Worm (Caenorhabditis elegans) whole organism, midembryonic: ENCODE data around the gene C01B10.9.
"Not testable (repeated sequence)": the region's sequence is repeated elsewhere in the genome, so short reads cannot be mapped to it uniquely, and the experiment has no call there.

Source experiments
- T22C8.4 ChIP-seq: fragments of 200-800 bp; sonication (Bioruptor generic); IDR thresholded peaks from 2 replicates; pipeline ENCODE4 v1.3.6; 2022; ENCODE audit warnings: missing genetic modification characterization, missing compliant biosample characterization
- cog-1 ChIP-seq: sonication (generic microtip); optimal IDR thresholded peaks from 2 replicates; lab custom pipeline; 2016; ENCODE audit warnings: missing genetic modification characterization, missing compliant biosample characterization
- flt-1 ChIP-seq: fragments of 200-800 bp; sonication (Bioruptor generic); IDR thresholded peaks from 2 replicates; pipeline ENCODE4 v1.3.6; 2022; ENCODE audit warnings: missing genetic modification characterization, missing compliant biosample characterization
- klf-2 ChIP-seq: fragments of 200-800 bp; sonication (Bioruptor generic); conservative IDR thresholded peaks from 2 replicates; pipeline ENCODE4 v1.3.6; 2022; ENCODE audit warnings: missing genetic modification reagents, missing genetic modification characterization, missing compliant biosample characterization
- med-1 ChIP-seq: sonication (generic microtip); optimal IDR thresholded peaks from 2 replicates; lab custom pipeline; 2017; ENCODE audit warnings: missing genetic modification characterization, mild to moderate bottlenecking, missing compliant biosample characterization, antibody characterized with exemption, missing genetic modification reagents; ENCODE audit not compliant: insufficient read depth
- ref-1 ChIP-seq: fragments of 200-800 bp; sonication (Bioruptor generic); conservative IDR thresholded peaks from 2 replicates; pipeline ENCODE4 v1.3.6; 2022; ENCODE audit warnings: missing genetic modification reagents, missing genetic modification characterization, missing compliant biosample characterization
- tab-1 ChIP-seq: fragments of 200-800 bp; sonication (Bioruptor generic); IDR thresholded peaks from 2 replicates; pipeline ENCODE4 v1.3.6; 2022; ENCODE audit warnings: missing genetic modification characterization, missing compliant biosample characterization
- ztf-23 ChIP-seq: fragments of 200-800 bp; sonication (Bioruptor generic); IDR thresholded peaks from 2 replicates; pipeline ENCODE4 v1.3.6; 2022; ENCODE audit warnings: missing genetic modification reagents, missing genetic modification characterization, missing compliant biosample characterization
- ztf-29 ChIP-seq: fragments of 200-800 bp; sonication (Bioruptor generic); IDR thresholded peaks from 2 replicates; pipeline ENCODE4 v1.3.6; 2022; ENCODE audit warnings: missing genetic modification reagents, missing genetic modification characterization, missing compliant biosample characterization

C01B10.9 gene

ce11 chrIV:6631704-6632272 lies at the start of gene C01B10.9, which contains the start of gene cest-5.1:
Gene C01B10.9 (plus strand): TSS chrIV:6632222.
Gene cest-5.1 (minus strand): TSS chrIV:6631754.
- TF ChIP-seq cog-1 (tag; lab: Kevin White, UChicago) (peak; percentile 9), ref-1 (no peak), T22C8.4 (GFP tag; lab: Robert Waterston, UW) (0 out of 2 replicates have a peak, but pooled peaks have one; percentile 27)

- no peak for TF ChIP-seq tab-1 (GFP tag; lab: Robert Waterston, UW)
- TF ChIP-seq ztf-23 (GFP tag; lab: Robert Waterston, UW) = no peak
- TF ChIP-seq klf-2 (GFP tag; lab: Robert Waterston, UW) = no peak
- TF ChIP-seq flt-1 = no peak
- no peak for TF ChIP-seq T22C8.4 (GFP tag; lab: Robert Waterston, UW)
- TF ChIP-seq cog-1 (tag; lab: Kevin White, UChicago) = no peak
- no peak for TF ChIP-seq ztf-29 (GFP tag; lab: Robert Waterston, UW)
- TF ChIP-seq ref-1 = no peak
- no peak for TF ChIP-seq med-1 (GFP tag; lab: Kevin White, UChicago)
Measured at ce11 chrIV:6582604-6583003, 49.4 kb upstream of the C01B10.9 start, which contains the start of gene odr-8. Gene odr-8 (minus strand): TSS chrIV:6582704.

- TF ChIP-seq klf-2 (GFP tag; lab: Robert Waterston, UW) (no peak), T22C8.4 (GFP tag; lab: Robert Waterston, UW) (no peak), ztf-23 (GFP tag; lab: Robert Waterston, UW) (peak; percentile 59; the same call in 1 of the 2 replicates), cog-1 (tag; lab: Kevin White, UChicago) (peak; percentile 19), tab-1 (GFP tag; lab: Robert Waterston, UW) (no peak), flt-1 (0 out of 2 replicates have a peak, but pooled peaks have one; percentile 19), ztf-29 (GFP tag; lab: Robert Waterston, UW) (no peak), med-1 (GFP tag; lab: Kevin White, UChicago) (no peak), ref-1 (no peak)
Measured at ce11 chrIV:6585397-6585921, 46.6 kb upstream of the C01B10.9 start, which contains the start of the genes F38A5.2 and dnj-11. Gene F38A5.2 (minus strand): TSS chrIV:6585400. Gene dnj-11 (plus strand): TSS chrIV:6585871.

ce11 chrIV:6588080-6588613 lies 43.9 kb upstream of the C01B10.9 start:
- no peak for TF ChIP-seq tab-1 (GFP tag; lab: Robert Waterston, UW)
- TF ChIP-seq ztf-23 (GFP tag; lab: Robert Waterston, UW) = no peak
- no peak for TF ChIP-seq cog-1 (tag; lab: Kevin White, UChicago)

ce11 chrIV:6590029-6590428 lies 42.0 kb upstream of the C01B10.9 start, which contains the start of the genes lec-11 and irld-7:
Gene lec-11 (minus strand): TSS chrIV:6590154.
Gene irld-7 (plus strand): TSS chrIV:6590360.
- TF ChIP-seq ref-1 = no peak

- not testable (repeated sequence) for TF ChIP-seq ref-1; ztf-29 (GFP tag; lab: Robert Waterston, UW); flt-1
Measured at ce11 chrIV:6591010-6591746, 40.8 kb upstream of the C01B10.9 start, which contains the start of the genes nspb-1 and nspb-2. Gene nspb-1 (minus strand): TSS chrIV:6591110. Gene nspb-2 (plus strand): TSS chrIV:6591696.

- not testable (repeated sequence) for TF ChIP-seq ztf-29 (GFP tag; lab: Robert Waterston, UW); cog-1 (tag; lab: Kevin White, UChicago); ref-1
Measured at ce11 chrIV:6594871-6595270, 37.2 kb upstream of the C01B10.9 start, which contains the start of gene nspb-3. Gene nspb-3 (minus strand): TSS chrIV:6594971.

- no peak for TF ChIP-seq ref-1
- TF ChIP-seq ztf-23 (GFP tag; lab: Robert Waterston, UW) = no peak
- no peak for TF ChIP-seq tab-1 (GFP tag; lab: Robert Waterston, UW)
- no peak for TF ChIP-seq ztf-29 (GFP tag; lab: Robert Waterston, UW)
- no peak for TF ChIP-seq klf-2 (GFP tag; lab: Robert Waterston, UW)
- no peak for TF ChIP-seq med-1 (GFP tag; lab: Kevin White, UChicago)
- TF ChIP-seq cog-1 (tag; lab: Kevin White, UChicago) = no peak
- TF ChIP-seq flt-1 = no peak
Measured at ce11 chrIV:6595912-6596311, 36.1 kb upstream of the C01B10.9 start, which contains the start of gene F38A5.22. Gene F38A5.22 (minus strand): TSS chrIV:6595940.

ce11 chrIV:6597298-6597697 lies 34.7 kb upstream of the C01B10.9 start, which contains the start of gene F38A5.6:
Gene F38A5.6 (minus strand): TSS chrIV:6597398.
- no peak for TF ChIP-seq T22C8.4 (GFP tag; lab: Robert Waterston, UW)

- not testable (repeated sequence) for TF ChIP-seq flt-1; T22C8.4 (GFP tag; lab: Robert Waterston, UW); ref-1
Measured at ce11 chrIV:6597918-6598317, 34.1 kb upstream of the C01B10.9 start, which contains the start of gene nspb-4. Gene nspb-4 (plus strand): TSS chrIV:6598218.
